Worm (Caenorhabditis elegans): Measurements from ENCODE around the gene srv-30.
"Not testable (repeated sequence)": the region's sequence is repeated elsewhere in the genome, so short reads cannot be mapped to it uniquely, and the experiment has no call there.

srv-30 gene

DNA sequence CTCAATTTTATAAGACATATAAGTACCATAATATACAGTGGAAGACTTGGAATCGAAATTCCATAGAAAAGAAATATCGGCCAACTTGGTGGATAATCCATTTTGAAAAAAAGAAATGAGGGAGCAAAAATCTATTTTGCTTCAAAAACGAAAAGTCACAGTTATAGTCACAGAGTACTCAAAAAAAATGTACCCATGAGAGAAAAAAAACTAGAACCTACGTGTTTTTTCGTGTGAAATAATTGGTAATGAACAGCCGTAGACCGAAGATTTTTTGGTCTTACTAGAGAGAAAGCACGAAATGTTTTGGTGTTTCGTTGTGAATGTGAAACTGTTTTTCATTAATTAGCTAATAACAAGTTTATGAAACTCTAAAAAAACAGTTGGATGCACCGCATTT lies at the start of gene srv-30:
TSS of gene srv-30 (minus strand) at position 101 of the 400 bp plus-strand sequence.
- TF ChIP-seq lin-13 (GFP tag; optimal IDR thresholded peaks at IDR 0.05) (no peak), skn-1 (tag; optimal IDR thresholded peaks at IDR 0.05) (no peak), nhr-11 (tag; optimal IDR thresholded peaks at IDR 0.05) (no peak), unc-39 (tag; optimal IDR thresholded peaks at IDR 0.05) (no peak)

DNA sequence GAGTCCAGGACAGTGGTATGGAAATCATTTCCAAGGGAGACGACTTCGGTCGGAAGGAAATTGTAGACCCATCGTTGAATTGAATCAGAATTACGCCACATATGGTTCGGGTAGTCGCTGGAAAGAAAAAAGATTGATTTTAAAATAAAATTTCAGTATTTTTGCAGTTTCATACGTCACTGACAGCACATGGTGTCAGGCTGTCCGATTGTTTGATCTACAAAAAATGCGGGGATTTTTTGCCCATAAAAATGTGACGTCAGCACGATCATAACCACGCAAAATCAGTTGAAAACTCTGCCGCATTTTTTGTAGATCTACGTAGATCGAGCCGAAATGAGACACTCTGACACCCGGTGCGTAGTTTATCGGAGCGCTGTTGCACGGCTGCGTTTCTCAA lies 48.1 kb upstream of the srv-30 start, which contains the start of gene Y73B6BL.12:
TSS of gene Y73B6BL.12 (minus strand) at position 101 of the 400 bp plus-strand sequence.
- TF ChIP-seq dmd-4, snpc-4, zag-1 (tag; optimal IDR thresholded peaks at IDR 0.05): not testable (repeated sequence)

DNA sequence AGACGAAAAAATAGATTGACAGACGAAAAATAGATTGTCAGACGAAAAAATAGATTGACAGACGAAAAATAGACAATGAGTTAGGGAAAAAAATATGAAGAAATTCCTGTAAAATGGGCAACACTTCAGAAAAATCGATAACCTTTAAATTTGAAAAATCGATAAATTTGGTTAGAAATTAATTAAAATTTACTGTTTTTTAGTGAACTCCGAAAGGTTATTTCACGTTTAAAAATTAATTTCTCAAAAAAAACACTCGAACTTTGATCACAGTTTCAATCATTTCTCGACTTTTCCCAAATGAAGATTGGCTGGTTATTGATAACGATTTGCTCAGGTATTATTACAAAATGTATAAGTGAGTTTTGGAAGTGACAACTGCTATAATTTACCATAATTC lies 38.2 kb upstream of the srv-30 start, which contains the start of gene csp-2:
TSS of gene csp-2 (plus strand) at position 301 of the 400 bp plus-strand sequence.
- TF ChIP-seq dmd-4 (tag; optimal IDR thresholded peaks at IDR 0.05) (no peak), skn-1 (tag; optimal IDR thresholded peaks at IDR 0.05) (no peak), nhr-21 (tag; optimal IDR thresholded peaks at IDR 0.05) (no peak), Y55F3AM.14 (GFP tag; optimal IDR thresholded peaks at IDR 0.05) (no peak), snpc-4 (tag; optimal IDR thresholded peaks at IDR 0.05) (no peak), nhr-237 (tag; optimal IDR thresholded peaks at IDR 0.05) (no peak), nhr-25 (tag; optimal IDR thresholded peaks at IDR 0.05) (no peak), blmp-1 (tag; optimal IDR thresholded peaks at IDR 0.05; ENCODE audit: insufficient read depth) (no peak), ceh-82 (tag; optimal IDR thresholded peaks at IDR 0.05) (no peak), ztf-4 (tag; optimal IDR thresholded peaks at IDR 0.05) (no peak), mdl-1 (tag; optimal IDR thresholded peaks at IDR 0.05) (no peak), nhr-10 (tag; optimal IDR thresholded peaks at IDR 0.05) (no peak), ceh-16 (tag; optimal IDR thresholded peaks at IDR 0.05) (no peak)

DNA sequence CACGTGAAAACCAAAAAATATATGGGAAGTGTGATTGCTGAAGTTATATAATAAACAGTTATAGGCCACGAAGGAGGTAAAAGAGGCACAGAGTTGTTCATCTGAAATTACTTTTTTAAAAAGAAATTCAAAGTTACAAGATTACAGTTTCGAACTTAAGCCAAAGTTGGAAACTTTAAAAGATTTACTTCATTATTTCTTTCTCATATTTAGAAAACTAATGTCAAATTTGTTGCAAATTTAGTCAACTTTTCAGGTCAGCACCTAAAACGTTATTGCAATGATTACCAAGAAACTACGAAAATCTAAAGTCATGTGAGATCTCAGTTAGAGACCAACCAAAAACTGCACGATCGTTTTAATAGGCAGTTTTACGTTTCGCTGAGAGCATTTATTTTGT lies 34.4 kb upstream of the srv-30 start, which contains the start of gene srv-25:
TSS of gene srv-25 (minus strand) at position 101 of the 400 bp plus-strand sequence.
- no peak for TF ChIP-seq sma-9 (GFP tag; optimal IDR thresholded peaks at IDR 0.05)
- no peak for TF ChIP-seq sma-9 (tag; optimal IDR thresholded peaks at IDR 0.05)
- no peak for TF ChIP-seq unc-55 (GFP tag; optimal IDR thresholded peaks at IDR 0.05)
- TF ChIP-seq ZK546.5 (tag; optimal IDR thresholded peaks at IDR 0.05) = no peak
- TF ChIP-seq zag-1 (tag; optimal IDR thresholded peaks at IDR 0.05) = no peak
- TF ChIP-seq ztf-11 (tag; optimal IDR thresholded peaks at IDR 0.05) = no peak
- no peak for TF ChIP-seq lsy-2 (tag; optimal IDR thresholded peaks at IDR 0.05)
- no peak for TF ChIP-seq nhr-21 (tag; optimal IDR thresholded peaks at IDR 0.05)
- TF ChIP-seq dmd-4 (tag; optimal IDR thresholded peaks at IDR 0.05) = no peak
- TF ChIP-seq egl-27 (tag; optimal IDR thresholded peaks at IDR 0.05) = no peak
- TF ChIP-seq elt-3 (tag; optimal IDR thresholded peaks at IDR 0.05) = no peak
- no peak for TF ChIP-seq nhr-237 (tag; optimal IDR thresholded peaks at IDR 0.05)
- no peak for TF ChIP-seq nhr-77 (tag; optimal IDR thresholded peaks at IDR 0.05)
- TF ChIP-seq ztf-1 (GFP tag; conservative IDR thresholded peaks at IDR 0.05) = no peak
- TF ChIP-seq unc-39 (tag; optimal IDR thresholded peaks at IDR 0.05) = no peak
- no peak for TF ChIP-seq blmp-1 (tag; optimal IDR thresholded peaks at IDR 0.05; ENCODE audit: insufficient read depth)
- TF ChIP-seq nhr-11 (tag; optimal IDR thresholded peaks at IDR 0.05) = no peak
- no peak for TF ChIP-seq crh-2 (tag; optimal IDR thresholded peaks at IDR 0.05)
- no peak for TF ChIP-seq nhr-6 (tag; optimal IDR thresholded peaks at IDR 0.05)

DNA sequence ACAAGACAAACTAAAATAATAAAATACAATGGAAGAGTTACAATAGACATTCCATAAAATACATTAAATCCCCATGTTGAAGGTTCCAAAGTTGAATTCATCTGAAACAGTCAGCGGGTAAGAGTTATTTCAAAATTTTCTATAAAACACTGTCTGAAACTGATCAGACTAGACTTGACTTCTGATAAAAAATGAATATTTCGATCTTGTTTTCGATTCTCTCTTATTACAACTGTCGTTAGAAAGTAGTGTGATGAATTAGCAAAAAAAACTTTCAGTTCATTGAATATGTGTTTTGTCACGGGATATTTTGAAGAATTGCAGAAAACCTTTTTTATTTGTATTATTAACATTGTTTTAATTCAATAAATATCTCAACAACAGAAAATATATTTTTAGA lies 32.5 kb upstream of the srv-30 start, which contains the start of gene srv-26:
TSS of gene srv-26 (minus strand) at position 101 of the 400 bp plus-strand sequence.
- no peak for TF ChIP-seq sma-9 (GFP tag; optimal IDR thresholded peaks at IDR 0.05)
- TF ChIP-seq sma-9 (tag; optimal IDR thresholded peaks at IDR 0.05) = no peak

DNA sequence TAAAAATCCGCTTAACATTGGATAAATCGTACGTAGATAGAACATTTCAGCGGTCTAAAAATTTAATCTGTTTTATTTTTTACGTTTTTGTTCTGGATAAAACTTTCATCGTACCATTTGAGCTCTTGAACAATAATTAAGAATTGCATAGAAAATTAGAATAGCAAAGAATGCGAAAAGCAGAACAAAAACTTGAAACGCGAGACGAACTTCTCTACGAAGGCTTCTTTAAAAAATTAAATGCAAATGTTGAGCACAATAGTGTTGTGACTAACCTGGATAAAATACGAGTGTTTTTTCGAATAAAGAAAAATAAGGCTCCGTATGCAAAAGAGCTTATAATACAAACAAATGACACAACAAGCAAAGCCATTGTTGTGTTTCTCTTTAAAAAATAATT lies 30.3 kb upstream of the srv-30 start:
- no peak for TF ChIP-seq nhr-77 (tag; optimal IDR thresholded peaks at IDR 0.05)
- no peak for TF ChIP-seq nhr-21 (tag; optimal IDR thresholded peaks at IDR 0.05)

DNA sequence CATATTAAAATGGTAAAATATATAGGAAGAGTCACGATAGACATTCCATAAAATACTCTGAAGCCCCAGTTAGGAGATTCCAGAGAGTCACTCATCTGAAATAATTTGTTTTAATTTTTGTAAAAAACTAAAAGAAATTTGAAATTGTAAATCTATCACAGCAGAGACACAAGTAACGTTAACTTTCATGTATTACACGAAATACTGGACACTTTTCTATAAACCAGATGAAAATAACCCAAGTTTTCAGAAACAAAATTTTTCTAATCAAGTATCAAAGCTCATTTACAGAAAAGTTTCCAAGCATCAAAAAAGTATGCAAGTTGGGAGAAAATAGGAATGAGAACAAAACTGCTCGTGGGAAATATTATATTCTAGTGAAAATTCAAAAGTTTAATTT lies 29.0 kb upstream of the srv-30 start, which contains the start of gene srv-27:
TSS of gene srv-27 (minus strand) at position 101 of the 400 bp plus-strand sequence.
- no peak for TF ChIP-seq skn-1 (tag; optimal IDR thresholded peaks at IDR 0.05)
- no peak for TF ChIP-seq nhr-6 (tag; optimal IDR thresholded peaks at IDR 0.05)
